Fruit fly (Drosophila melanogaster) whole organism, embryonic: Measurements from ENCODE around the gene CG34325.

Source experiments
- Abd-B ChIP-seq: fragments of 200-800 bp; sonication (Bioruptor generic); optimal IDR thresholded peaks from 2 replicates; lab custom pipeline; 2018; ENCODE audit warnings: missing biosample characterization, mild to moderate bottlenecking, missing genetic modification characterization, moderate library complexity
- B-H2 ChIP-seq: fragments of 200-800 bp; sonication (Bioruptor generic); optimal IDR thresholded peaks from 2 replicates; lab custom pipeline; 2018; ENCODE audit warnings: missing biosample characterization, mild to moderate bottlenecking, missing genetic modification characterization
- Blimp-1 ChIP-seq: fragments of 200-800 bp; sonication (Bioruptor generic); optimal IDR thresholded peaks from 3 replicates; lab custom pipeline; 2018; ENCODE audit warnings: missing biosample characterization, missing genetic modification characterization, mild to moderate bottlenecking, moderate library complexity, missing genetic modification reagents
- CG10147 ChIP-seq: fragments of 200-800 bp; sonication (Bioruptor generic); optimal IDR thresholded peaks from 2 replicates; lab custom pipeline; 2019; ENCODE audit warnings: missing biosample characterization, mild to moderate bottlenecking, missing genetic modification characterization, moderate library complexity
- CG10543 ChIP-seq: fragments of 200-800 bp; sonication (Bioruptor generic); optimal IDR thresholded peaks from 3 replicates; lab custom pipeline; 2017; ENCODE audit warnings: missing biosample characterization, mild to moderate bottlenecking, missing genetic modification characterization, moderate library complexity
- CG10959 ChIP-seq: fragments of 200-800 bp; sonication (Bioruptor generic); IDR thresholded peaks from 2 replicates; pipeline ENCODE4 v1.3.6; 2022; ENCODE audit warnings: missing biosample characterization, missing genetic modification characterization
- CG11247 ChIP-seq: fragments of 200-800 bp; sonication (Bioruptor generic); IDR thresholded peaks from 2 replicates; pipeline ENCODE4 v1.3.6; 2022; ENCODE audit warnings: missing biosample characterization, missing genetic modification characterization
- CG12071 ChIP-seq: fragments of 200-800 bp; sonication (Bioruptor generic); optimal IDR thresholded peaks from 3 replicates; lab custom pipeline; 2018; ENCODE audit warnings: missing biosample characterization, mild to moderate bottlenecking, missing genetic modification characterization
- CG12659 ChIP-seq: fragments of 200-800 bp; sonication (Bioruptor generic); optimal IDR thresholded peaks from 3 replicates; lab custom pipeline; 2017; ENCODE audit warnings: mild to moderate bottlenecking, missing biosample characterization, missing genetic modification reagents, missing genetic modification characterization
- CG14860 ChIP-seq: fragments of 200-800 bp; sonication (Bioruptor generic); IDR thresholded peaks from 3 replicates; pipeline ENCODE4 v1.3.6; 2022; ENCODE audit warnings: missing biosample characterization, missing genetic modification characterization; ENCODE audit not compliant: partially characterized antibody
- CG15011 ChIP-seq: fragments of 200-800 bp; sonication (Bioruptor generic); optimal IDR thresholded peaks from 3 replicates; lab custom pipeline; 2018; ENCODE audit warnings: missing biosample characterization, mild to moderate bottlenecking, missing genetic modification characterization
- CG1603 ChIP-seq: fragments of 200-800 bp; sonication (Bioruptor generic); optimal IDR thresholded peaks from 2 replicates; lab custom pipeline; 2019; ENCODE audit warnings: missing biosample characterization, mild to moderate bottlenecking, missing genetic modification characterization, moderate library complexity
- CG18011 ChIP-seq: fragments of 200-800 bp; sonication (Bioruptor generic); optimal IDR thresholded peaks from 2 replicates; lab custom pipeline; 2017; ENCODE audit warnings: missing biosample characterization, missing genetic modification characterization, mild to moderate bottlenecking, moderate library complexity, missing genotype
- CG3065 ChIP-seq: fragments of 200-800 bp; sonication (Bioruptor generic); optimal IDR thresholded peaks from 2 replicates; lab custom pipeline; 2016; ENCODE audit warnings: missing biosample characterization, missing genetic modification characterization
- CG3281 ChIP-seq: fragments of 200-800 bp; sonication (Bioruptor generic); optimal IDR thresholded peaks from 3 replicates; lab custom pipeline; 2017; ENCODE audit warnings: missing biosample characterization, mild to moderate bottlenecking, missing genetic modification characterization
- CG3838 ChIP-seq: fragments of 200-800 bp; sonication (Bioruptor generic); optimal IDR thresholded peaks from 3 replicates; lab custom pipeline; 2016; ENCODE audit warnings: missing biosample characterization, missing genetic modification characterization
- CG4424 ChIP-seq: fragments of 200-800 bp; sonication (Bioruptor generic); optimal IDR thresholded peaks from 3 replicates; lab custom pipeline; 2016; ENCODE audit warnings: missing biosample characterization, missing genetic modification characterization
- CG7963 ChIP-seq: fragments of 200-800 bp; sonication (Bioruptor generic); IDR thresholded peaks from 3 replicates; pipeline ENCODE4 v1.3.6; 2022; ENCODE audit warnings: missing biosample characterization, missing genetic modification characterization; ENCODE audit not compliant: partially characterized antibody
- CG9797 ChIP-seq: fragments of 200-800 bp; sonication (Bioruptor generic); optimal IDR thresholded peaks from 3 replicates; lab custom pipeline; 2018; ENCODE audit warnings: missing biosample characterization, mild to moderate bottlenecking, missing genetic modification characterization
- Dek ChIP-seq: fragments of 200-800 bp; sonication (Bioruptor generic); optimal IDR thresholded peaks from 3 replicates; lab custom pipeline; 2019; ENCODE audit warnings: missing biosample characterization, mild to moderate bottlenecking, missing genetic modification characterization, moderate library complexity
- Dref ChIP-seq: fragments of 200-800 bp; sonication (Bioruptor generic); IDR thresholded peaks from 2 replicates; pipeline ENCODE4 v1.3.6; 2022; ENCODE audit warnings: missing biosample characterization, missing genetic modification characterization
- E2f1 ChIP-seq: fragments of 200-800 bp; sonication (Bioruptor generic); IDR thresholded peaks from 2 replicates; pipeline ENCODE4 v1.3.6; 2022; ENCODE audit warnings: missing biosample characterization, missing genetic modification characterization
- GATAe ChIP-seq: fragments of 200-800 bp; sonication (Bioruptor generic); conservative IDR thresholded peaks from 2 replicates; pipeline ENCODE4 v1.3.6; 2022; ENCODE audit warnings: missing biosample characterization, missing genetic modification characterization
- Gsc ChIP-seq: fragments of 200-800 bp; sonication (Bioruptor generic); IDR thresholded peaks from 2 replicates; pipeline ENCODE4 v1.3.6; 2022; ENCODE audit warnings: missing biosample characterization, missing genetic modification characterization
- HLH4C ChIP-seq: fragments of 200-800 bp; sonication (Bioruptor generic); IDR thresholded peaks from 3 replicates; pipeline ENCODE4 v1.3.6; 2022; ENCODE audit warnings: missing biosample characterization, missing genetic modification characterization; ENCODE audit not compliant: partially characterized antibody
- HLH54F ChIP-seq: fragments of 200-800 bp; sonication (Bioruptor generic); optimal IDR thresholded peaks from 3 replicates; lab custom pipeline; 2016; ENCODE audit warnings: missing biosample characterization, missing genetic modification characterization
- Hmr ChIP-seq: fragments of 200-800 bp; sonication (Bioruptor generic); optimal IDR thresholded peaks from 3 replicates; lab custom pipeline; 2017; ENCODE audit warnings: mild to moderate bottlenecking, missing biosample characterization, missing genetic modification reagents, missing genetic modification characterization
- Jarid2 ChIP-seq: fragments of 200-800 bp; sonication (Bioruptor generic); optimal IDR thresholded peaks from 3 replicates; lab custom pipeline; 2017; ENCODE audit warnings: mild to moderate bottlenecking, missing biosample characterization, missing genetic modification reagents, missing genetic modification characterization
- Lpt ChIP-seq: fragments of >200 bp; optimal IDR thresholded peaks from 2 replicates; lab custom pipeline; 2018; ENCODE audit warnings: missing biosample characterization, missing genetic modification characterization
- Med ChIP-seq: fragments of 200-800 bp; sonication (Bioruptor generic); peaks from one replicate; lab custom pipeline; 2016; ENCODE audit warnings: missing biosample characterization, missing genetic modification characterization, mild to moderate bottlenecking, inconsistent platforms, moderate library complexity
- Mes4 ChIP-seq: fragments of 200-800 bp; sonication (Bioruptor generic); optimal IDR thresholded peaks from 2 replicates; lab custom pipeline; 2016; ENCODE audit warnings: missing biosample characterization, missing genetic modification characterization
- Rfx ChIP-seq: fragments of 200-800 bp; sonication (Bioruptor generic); IDR thresholded peaks from 2 replicates; pipeline ENCODE4 v1.3.6; 2022; ENCODE audit warnings: missing biosample characterization, missing genetic modification characterization
- Sry-δ ChIP-seq: fragments of 200-800 bp; sonication (Bioruptor generic); optimal IDR thresholded peaks from 2 replicates; lab custom pipeline; 2016; ENCODE audit warnings: missing biosample characterization, missing genetic modification characterization
- bcd ChIP-seq: fragments of 200-800 bp; sonication (Bioruptor generic); optimal IDR thresholded peaks from 2 replicates; lab custom pipeline; 2017; ENCODE audit warnings: missing biosample characterization, mild to moderate bottlenecking, missing genetic modification characterization
- cas ChIP-seq: fragments of 200-800 bp; sonication (Bioruptor generic); IDR thresholded peaks from 2 replicates; pipeline ENCODE4 v1.3.6; 2022; ENCODE audit warnings: missing biosample characterization, missing genetic modification characterization
- chn ChIP-seq: fragments of 200-800 bp; sonication (Bioruptor generic); optimal IDR thresholded peaks from 2 replicates; lab custom pipeline; 2016; ENCODE audit warnings: missing biosample characterization, missing genetic modification characterization
- ci ChIP-seq: fragments of 200-800 bp; sonication (Bioruptor generic); IDR thresholded peaks from 3 replicates; pipeline ENCODE4 v1.3.6; 2022; ENCODE audit warnings: missing biosample characterization, missing genetic modification characterization
- dan ChIP-seq: fragments of 200-800 bp; sonication (Bioruptor generic); IDR thresholded peaks from 2 replicates; pipeline ENCODE4 v1.3.6; 2022; ENCODE audit warnings: missing biosample characterization, missing genetic modification characterization
- disco-r ChIP-seq: fragments of 200-800 bp; sonication (Bioruptor generic); optimal IDR thresholded peaks from 2 replicates; lab custom pipeline; 2016; ENCODE audit warnings: missing biosample characterization, missing genetic modification characterization
- emc ChIP-seq: fragments of 200-800 bp; sonication (Bioruptor generic); optimal IDR thresholded peaks from 2 replicates; lab custom pipeline; 2016; ENCODE audit warnings: missing biosample characterization, missing genetic modification characterization
- grau ChIP-seq: fragments of 200-800 bp; optimal IDR thresholded peaks from 3 replicates; lab custom pipeline; 2019; ENCODE audit warnings: missing biosample characterization, mild to moderate bottlenecking, missing genetic modification characterization, moderate library complexity
- pfk ChIP-seq: fragments of 200-800 bp; sonication (Bioruptor generic); optimal IDR thresholded peaks from 2 replicates; lab custom pipeline; 2018; ENCODE audit warnings: missing biosample characterization, mild to moderate bottlenecking, missing genetic modification characterization, moderate library complexity
- ranshi ChIP-seq: fragments of 200-800 bp; sonication (Bioruptor generic); IDR thresholded peaks from 2 replicates; pipeline ENCODE4 v1.3.6; 2022; ENCODE audit warnings: missing biosample characterization, missing genetic modification characterization
- sens-2 ChIP-seq: fragments of 200-800 bp; sonication (Bioruptor generic); IDR thresholded peaks from 2 replicates; pipeline ENCODE4 v1.3.6; 2022; ENCODE audit warnings: missing biosample characterization, missing genetic modification characterization
- stwl ChIP-seq: fragments of 200-800 bp; sonication (Bioruptor generic); optimal IDR thresholded peaks from 3 replicates; lab custom pipeline; 2018; ENCODE audit warnings: missing biosample characterization, mild to moderate bottlenecking, missing genetic modification characterization, moderate library complexity
- sug ChIP-seq: fragments of 200-800 bp; optimal IDR thresholded peaks from 2 replicates; lab custom pipeline; 2019; ENCODE audit warnings: missing biosample characterization, mild to moderate bottlenecking, missing genetic modification characterization, moderate library complexity
- tgo ChIP-seq: fragments of 200-800 bp; sonication (Bioruptor generic); IDR thresholded peaks from 3 replicates; pipeline ENCODE4 v1.3.6; 2022; ENCODE audit warnings: missing biosample characterization, missing genetic modification characterization
- tll ChIP-seq, 2 experiments: fragments of 200-800 bp in 1 of 2; fragments of >200 bp in 1 of 2; sonication (Bioruptor generic) in 1 of 2; optimal IDR thresholded peaks; 2 replicates each; lab custom pipeline; 2017 to 2019; ENCODE audit warnings: missing biosample characterization in 2 of 2, missing genetic modification characterization in 2 of 2, mild to moderate bottlenecking in 1 of 2, moderate library complexity in 1 of 2
- vnd ChIP-seq: fragments of 200-800 bp; sonication (Bioruptor generic); IDR thresholded peaks from 3 replicates; pipeline ENCODE4 v1.3.6; 2022; ENCODE audit warnings: missing biosample characterization, missing genetic modification characterization; ENCODE audit not compliant: partially characterized antibody

CG34325 gene

dm6 chrX:16695658-16696181 lies 25.5 kb downstream of the CG34325 start, which contains the start of gene CG4678 (continued):
- TF ChIP-seq CG18011 (GFP tag; lab: Kevin White, UChicago): peak; percentile 99
- TF ChIP-seq CG7963 (GFP tag; lab: Robert Waterston, UW): no peak
- no peak for TF ChIP-seq Lpt (GFP tag; lab: Kevin White, UChicago)
- TF ChIP-seq B-H2 (GFP tag; lab: Kevin White, UChicago): no peak
- TF ChIP-seq emc (GFP tag; lab: Kevin White, UChicago): no peak
- no peak for TF ChIP-seq Dek (tag; lab: Kevin White, UChicago)
- TF ChIP-seq Med (GFP tag; lab: Kevin White, UChicago): peak; percentile 81
- peak; percentile 36 for TF ChIP-seq CG12659 (GFP tag; lab: Kevin White, UChicago)
- peak; percentile 90 for TF ChIP-seq stwl (tag; lab: Kevin White, UChicago)
- peak; percentile 26; the same call in 1 of the 2 replicates for TF ChIP-seq Rfx (GFP tag; lab: Robert Waterston, UW)
- no peak for TF ChIP-seq CG11247 (GFP tag; lab: Robert Waterston, UW)
- no peak for TF ChIP-seq CG3838
- TF ChIP-seq Dref: peak; percentile 46; the same call in 1 of the 2 replicates
- peak; percentile 22 for TF ChIP-seq CG9797 (GFP tag; lab: Kevin White, UChicago)
- TF ChIP-seq Abd-B (GFP tag; lab: Kevin White, UChicago): peak; percentile 44

dm6 chrX:16694959-16695358 lies 26.3 kb downstream of the CG34325 start, which contains the start of gene Septin4:
Gene Septin4 (minus strand): TSS chrX:16695173.
- TF ChIP-seq CG15011 (GFP tag; lab: Kevin White, UChicago): no peak
- no peak for TF ChIP-seq CG10543 (GFP tag; lab: Kevin White, UChicago)
- no peak for TF ChIP-seq pfk (GFP tag; lab: Kevin White, UChicago)
- no peak for TF ChIP-seq CG12071
- TF ChIP-seq dan (GFP tag; lab: Robert Waterston, UW): no peak
- TF ChIP-seq Jarid2 (GFP tag; lab: Kevin White, UChicago): peak; percentile 74
- TF ChIP-seq stwl (tag; lab: Kevin White, UChicago): peak; percentile 14
- no peak for TF ChIP-seq sug (tag; lab: Kevin White, UChicago)
- TF ChIP-seq grau (tag; lab: Kevin White, UChicago): no peak
- no peak for TF ChIP-seq GATAe (GFP tag; lab: Robert Waterston, UW)
- no peak for TF ChIP-seq CG4424 (GFP tag; lab: Kevin White, UChicago)
- no peak for TF ChIP-seq Blimp-1
- no peak for TF ChIP-seq chn (GFP tag; lab: Kevin White, UChicago)
- no peak for TF ChIP-seq disco-r
- TF ChIP-seq CG10959: no peak
- TF ChIP-seq cas (GFP tag; lab: Robert Waterston, UW): no peak
- no peak for TF ChIP-seq ranshi (GFP tag; lab: Robert Waterston, UW)
- TF ChIP-seq Mes4 (GFP tag; lab: Kevin White, UChicago): no peak
- no peak for TF ChIP-seq tll (GFP tag; optimal IDR thresholded peaks at IDR 0.05; lab: Kevin White, UChicago)
- no peak for TF ChIP-seq CG10147 (GFP tag; lab: Kevin White, UChicago)
- no peak for TF ChIP-seq Hmr (GFP tag; lab: Kevin White, UChicago)
- no peak for TF ChIP-seq HLH4C
- TF ChIP-seq Sry-δ (GFP tag; lab: Kevin White, UChicago): no peak
- TF ChIP-seq tgo (GFP tag; lab: Robert Waterston, UW): no peak
- no peak for TF ChIP-seq Gsc
- no peak for TF ChIP-seq CG3281 (GFP tag; lab: Kevin White, UChicago)
- no peak for TF ChIP-seq sens-2 (GFP tag; lab: Robert Waterston, UW)
- TF ChIP-seq CG1603 (tag; lab: Kevin White, UChicago): peak; percentile 19
- TF ChIP-seq bcd (GFP tag; lab: Kevin White, UChicago): no peak
- TF ChIP-seq HLH54F: no peak
- TF ChIP-seq ci: peak; percentile 28; the same call in 1 of the 3 replicates
- TF ChIP-seq vnd (GFP tag; lab: Robert Waterston, UW): no peak
- TF ChIP-seq B-H2 (GFP tag; lab: Kevin White, UChicago): no peak
- no peak for TF ChIP-seq CG3065 (GFP tag; lab: Kevin White, UChicago)
- no peak for TF ChIP-seq E2f1 (GFP tag; lab: Robert Waterston, UW)
- TF ChIP-seq CG14860 (GFP tag; lab: Robert Waterston, UW): no peak
